Fruit fly (Drosophila melanogaster): ENCODE results near the gene glec.

The glec gene

dm6 chr3R:21849988-21850460 is 6.0 kb downstream of the glec start (continued):
- TF ChIP-seq Awh (GFP tag; IDR thresholded peaks at IDR 0.05): peak; percentile 49; the same call in 1 of the 2 replicates
- TF ChIP-seq Ssrp (tag; optimal IDR thresholded peaks at IDR 0.05): peak; percentile 64
- TF ChIP-seq sisA (GFP tag; IDR thresholded peaks at IDR 0.05): 0 out of 2 replicates have a peak, but pooled peaks have one; percentile 26
- TF ChIP-seq dpn (GFP tag; optimal IDR thresholded peaks at IDR 0.05): peak; percentile 36 to 62
- TF ChIP-seq CG11504 (tag; optimal IDR thresholded peaks at IDR 0.05): peak; percentile 37
- TF ChIP-seq CG7556 (GFP tag; optimal IDR thresholded peaks at IDR 0.05): peak; percentile 51
- peak; percentile 50; the same call in 1 of the 2 replicates for TF ChIP-seq CG31441 (GFP tag; IDR thresholded peaks at IDR 0.05)
- no peak for TF ChIP-seq CG11696 (GFP tag; IDR thresholded peaks at IDR 0.05)
- TF ChIP-seq CG6272 (GFP tag; IDR thresholded peaks at IDR 0.05): 0 out of 2 replicates have a peak, but pooled peaks have one; percentile 12
- peak in 1 of 2 experiments; percentile 77 for TF ChIP-seq eve (GFP tag; optimal IDR thresholded peaks at IDR 0.05)
- TF ChIP-seq Neu2 (GFP tag; optimal IDR thresholded peaks at IDR 0.05; ENCODE audit: borderline replicate concordance): no peak
- peak; percentile 3 for TF ChIP-seq CG10462 (GFP tag; optimal IDR thresholded peaks at IDR 0.05)
- TF ChIP-seq gcm2 (GFP tag; optimal IDR thresholded peaks at IDR 0.05): no peak
- peak; percentile 47 for TF ChIP-seq CG16815 (GFP tag; optimal IDR thresholded peaks at IDR 0.05)
- peak; percentile 53; the same call in 1 of the 2 replicates for TF ChIP-seq vvl (GFP tag; IDR thresholded peaks at IDR 0.05)
- peak; percentile 22 for TF ChIP-seq fd64A (GFP tag; optimal IDR thresholded peaks at IDR 0.05)
- TF ChIP-seq sd (tag; optimal IDR thresholded peaks at IDR 0.05): peak; percentile 50
- TF ChIP-seq CG7839 (tag; optimal IDR thresholded peaks at IDR 0.05): peak; percentile 45
- TF ChIP-seq CG3281 (GFP tag; optimal IDR thresholded peaks at IDR 0.05): no peak
- TF ChIP-seq rib (GFP tag; IDR thresholded peaks at IDR 0.05): peak; percentile 33; the same call in 1 of the 2 replicates
- TF ChIP-seq sc (optimal IDR thresholded peaks at IDR 0.05): no peak
- TF ChIP-seq sc (GFP tag; optimal IDR thresholded peaks at IDR 0.05): no peak
- TF ChIP-seq CG10565 (GFP tag; optimal IDR thresholded peaks at IDR 0.05): no peak
- TF ChIP-seq CG12659 (GFP tag; optimal IDR thresholded peaks at IDR 0.05): peak; percentile 36
- TF ChIP-seq insv (GFP tag; optimal IDR thresholded peaks at IDR 0.05): peak in 1 of 2 experiments; percentile 7
- no peak for TF ChIP-seq pan (optimal IDR thresholded peaks at IDR 0.05)
- TF ChIP-seq pan (GFP tag; optimal IDR thresholded peaks at IDR 0.05 in 1 of 2, IDR thresholded peaks at IDR 0.05 in 1 of 2): no peak
- TF ChIP-seq CG16863 (GFP tag; optimal IDR thresholded peaks at IDR 0.05): peak; percentile 60
- no peak for TF ChIP-seq gce (GFP tag; IDR thresholded peaks at IDR 0.05)
- peak; percentile 47 for TF ChIP-seq CG30431 (GFP tag; optimal IDR thresholded peaks at IDR 0.05)
- peak; percentile 3 for TF ChIP-seq CG11723 (GFP tag; optimal IDR thresholded peaks at IDR 0.05)
- peak; percentile 7 for TF ChIP-seq CG30403 (GFP tag; optimal IDR thresholded peaks at IDR 0.05)
- peak; percentile 19 for TF ChIP-seq CG1529 (GFP tag; optimal IDR thresholded peaks at IDR 0.05)
- TF ChIP-seq HHEX (GFP tag; optimal IDR thresholded peaks at IDR 0.05): peak; percentile 37
- peak; percentile 57 for TF ChIP-seq Antp (GFP tag; optimal IDR thresholded peaks at IDR 0.05)
- TF ChIP-seq psq (GFP tag; optimal IDR thresholded peaks at IDR 0.05): no peak
- no peak for TF ChIP-seq slou (GFP tag; optimal IDR thresholded peaks at IDR 0.05)
- no peak for TF ChIP-seq eyg (GFP tag; optimal IDR thresholded peaks at IDR 0.05)
- TF ChIP-seq cas (GFP tag; IDR thresholded peaks at IDR 0.05): no peak
- TF ChIP-seq Atf6 (GFP tag; IDR thresholded peaks at IDR 0.05): no peak; the same call in 1 of the 2 replicates
- no peak for TF ChIP-seq CG10543 (GFP tag; optimal IDR thresholded peaks at IDR 0.05)
- 0 out of 3 replicates have a peak, but pooled peaks have one; percentile 36 for TF ChIP-seq jigr1 (GFP tag; IDR thresholded peaks at IDR 0.05)
- peak; percentile 30 for TF ChIP-seq kni (GFP tag; optimal IDR thresholded peaks at IDR 0.05)
- TF ChIP-seq CG1832 (GFP tag; optimal IDR thresholded peaks at IDR 0.05): no peak
- TF ChIP-seq CG8765 (GFP tag; IDR thresholded peaks at IDR 0.05): 0 out of 2 replicates have a peak, but pooled peaks have one; percentile 35
- peak; percentile 53 for TF ChIP-seq CG8089 (GFP tag; optimal IDR thresholded peaks at IDR 0.05)
- peak; percentile 29 for TF ChIP-seq bab2 (GFP tag; optimal IDR thresholded peaks at IDR 0.05)
- peak; percentile 61 for TF ChIP-seq Blimp-1 (GFP tag; optimal IDR thresholded peaks at IDR 0.05)
- TF ChIP-seq da (GFP tag; optimal IDR thresholded peaks at IDR 0.05): peak; percentile 0
- no peak for TF ChIP-seq CG15479 (GFP tag; optimal IDR thresholded peaks at IDR 0.05)
- peak; percentile 24 for TF ChIP-seq ATbp (GFP tag; optimal IDR thresholded peaks at IDR 0.05)
